Worm (Caenorhabditis elegans) whole organism, midembryonic: Measurements from ENCODE around the gene Y82E9BR.22.

Source experiments
- cog-1 ChIP-seq: sonication (generic microtip); optimal IDR thresholded peaks from 2 replicates; lab custom pipeline; 2016; ENCODE audit warnings: missing genetic modification characterization, missing compliant biosample characterization
- flt-1 ChIP-seq: fragments of 200-800 bp; sonication (Bioruptor generic); IDR thresholded peaks from 2 replicates; pipeline ENCODE4 v1.3.6; 2022; ENCODE audit warnings: missing genetic modification characterization, missing compliant biosample characterization
- klf-2 ChIP-seq: fragments of 200-800 bp; sonication (Bioruptor generic); conservative IDR thresholded peaks from 2 replicates; pipeline ENCODE4 v1.3.6; 2022; ENCODE audit warnings: missing genetic modification reagents, missing genetic modification characterization, missing compliant biosample characterization
- med-1 ChIP-seq: sonication (generic microtip); optimal IDR thresholded peaks from 2 replicates; lab custom pipeline; 2017; ENCODE audit warnings: missing genetic modification characterization, mild to moderate bottlenecking, missing compliant biosample characterization, antibody characterized with exemption, missing genetic modification reagents; ENCODE audit not compliant: insufficient read depth
- tab-1 ChIP-seq: fragments of 200-800 bp; sonication (Bioruptor generic); IDR thresholded peaks from 2 replicates; pipeline ENCODE4 v1.3.6; 2022; ENCODE audit warnings: missing genetic modification characterization, missing compliant biosample characterization
- ztf-23 ChIP-seq: fragments of 200-800 bp; sonication (Bioruptor generic); IDR thresholded peaks from 2 replicates; pipeline ENCODE4 v1.3.6; 2022; ENCODE audit warnings: missing genetic modification reagents, missing genetic modification characterization, missing compliant biosample characterization

DNA sequence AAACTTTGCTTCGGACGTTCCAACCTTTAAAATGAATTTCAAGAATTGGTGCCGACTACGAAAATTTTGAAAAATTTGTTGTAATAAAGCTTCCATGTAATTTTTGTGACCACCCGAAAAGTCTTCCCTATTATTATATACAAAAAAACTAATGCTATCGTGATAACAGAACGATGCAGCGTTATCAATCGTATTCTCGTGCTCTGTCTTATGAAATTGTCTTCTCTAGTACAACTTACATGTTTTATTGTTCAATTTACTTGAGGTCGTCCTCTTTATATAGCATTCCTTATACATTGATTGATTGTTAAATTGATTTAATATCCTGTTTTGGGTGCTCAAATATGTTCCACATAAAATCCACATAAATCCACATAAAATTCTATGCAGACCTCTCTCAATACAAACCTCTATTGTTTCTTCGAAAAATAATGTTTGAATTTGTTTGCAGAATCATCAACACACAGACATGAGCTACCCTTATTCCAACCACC lies 7.5 kb downstream of the Y82E9BR.22 start, which contains the start of gene pals-19:
- TF ChIP-seq med-1 (GFP tag; lab: Kevin White, UChicago) (no peak), tab-1 (GFP tag; lab: Robert Waterston, UW) (no peak), flt-1 (GFP tag; lab: Robert Waterston, UW) (no peak), klf-2 (no peak), cog-1 (tag; lab: Kevin White, UChicago) (no peak), ztf-23 (GFP tag; lab: Robert Waterston, UW) (no peak)
